Worm (Caenorhabditis elegans) whole organism, L1 larva: ENCODE measurements around the gene C53B7.3.

ENCODE experiments used
- F16B12.6 ChIP-seq: fragments of 150-350 bp; optimal IDR thresholded peaks from 2 replicates; lab custom pipeline; 2014; ENCODE audit warnings: missing biosample characterization, missing genetic modification characterization
- Y116A8C.19 ChIP-seq: sonication (generic microtip); optimal IDR thresholded peaks from 2 replicates; lab custom pipeline; 2016; ENCODE audit warnings: missing compliant biosample characterization, missing genetic modification characterization, borderline replicate concordance
- ceh-63 ChIP-seq: fragments of 200-800 bp; sonication (Bioruptor generic); optimal IDR thresholded peaks from 2 replicates; lab custom pipeline; 2018; ENCODE audit warnings: mild to moderate bottlenecking, missing genetic modification characterization, missing compliant biosample characterization
- ceh-8 ChIP-seq: fragments of 200-800 bp; sonication (Bioruptor generic); optimal IDR thresholded peaks from 2 replicates; lab custom pipeline; 2018; ENCODE audit warnings: mild to moderate bottlenecking, missing genetic modification characterization, moderate library complexity, missing compliant biosample characterization
- ceh-82 ChIP-seq, 3 experiments: fragments of 150-350 bp in 1 of 3; sonication (generic microtip) in 2 of 3; optimal IDR thresholded peaks; 2 replicates each; lab custom pipeline; 2014 to 2017; ENCODE audit warnings: missing biosample characterization in 3 of 3, missing genetic modification characterization in 3 of 3
- ces-1 ChIP-seq: fragments of 150-350 bp; optimal IDR thresholded peaks from 2 replicates; lab custom pipeline; 2014; ENCODE audit warnings: missing biosample characterization, missing genetic modification reagents, missing genetic modification characterization
- dsc-1 ChIP-seq: sonication (generic microtip); optimal IDR thresholded peaks from 2 replicates; lab custom pipeline; 2016; ENCODE audit warnings: mild to moderate bottlenecking, missing genetic modification characterization, missing compliant biosample characterization
- efl-1 ChIP-seq, 4 experiments: fragments of 150-350 bp; optimal IDR thresholded peaks in 3 of 4; peaks in 1 of 4; 1 replicate in 1 of 4; 2 replicates in 3 of 4; lab custom pipeline; 2014; ENCODE audit warnings: missing biosample characterization in 2 of 4, missing genetic modification characterization in 2 of 4, missing genetic modification reagents in 2 of 4
- efl-3 ChIP-seq: fragments of 200-800 bp; sonication (Bioruptor generic); optimal IDR thresholded peaks from 2 replicates; lab custom pipeline; 2018; ENCODE audit warnings: mild to moderate bottlenecking, missing genetic modification characterization, missing compliant biosample characterization
- egl-13 ChIP-seq: sonication (generic microtip); optimal IDR thresholded peaks from 2 replicates; lab custom pipeline; 2016; ENCODE audit warnings: missing genotype, missing genetic modification reagents, missing genetic modification characterization, missing compliant biosample characterization
- egl-27 ChIP-seq, 2 experiments: fragments of 150-350 bp in 1 of 2; sonication (generic microtip); optimal IDR thresholded peaks; 3 replicates each; lab custom pipeline; 2017 to 2018; ENCODE audit warnings: missing biosample characterization in 2 of 2, missing genetic modification characterization in 2 of 2, missing genetic modification reagents in 2 of 2
- elt-3 ChIP-seq, 6 experiments: fragments of 150-350 bp in 1 of 6; sonication (generic microtip); optimal IDR thresholded peaks; 2 replicates each; lab custom pipeline; 2017 to 2018; ENCODE audit warnings: missing biosample characterization in 6 of 6, missing genetic modification characterization in 6 of 6, inconsistent platforms in 1 of 6
- ets-5 ChIP-seq: fragments of 200-800 bp; sonication (Bioruptor generic); IDR thresholded peaks from 2 replicates; pipeline ENCODE4 v1.3.6; 2022; ENCODE audit warnings: missing genetic modification characterization, missing compliant biosample characterization
- fkh-10 ChIP-seq: sonication (generic microtip); optimal IDR thresholded peaks from 2 replicates; lab custom pipeline; 2017; ENCODE audit warnings: missing biosample characterization, missing genetic modification reagents, missing genetic modification characterization
- fkh-8 ChIP-seq: sonication (generic microtip); optimal IDR thresholded peaks from 2 replicates; lab custom pipeline; 2016; ENCODE audit warnings: mild to moderate bottlenecking, missing genetic modification characterization, missing compliant biosample characterization
- hlh-17 ChIP-seq: fragments of 200-800 bp; sonication (Bioruptor generic); optimal IDR thresholded peaks from 2 replicates; lab custom pipeline; 2018; ENCODE audit warnings: missing genetic modification characterization, mild to moderate bottlenecking, missing compliant biosample characterization, moderate library complexity, borderline replicate concordance
- hlh-4 ChIP-seq: sonication (generic microtip); optimal IDR thresholded peaks from 2 replicates; lab custom pipeline; 2016; ENCODE audit warnings: mild to moderate bottlenecking, missing genetic modification characterization, missing compliant biosample characterization
- hpl-2 ChIP-seq: fragments of 150-350 bp; optimal IDR thresholded peaks from 2 replicates; lab custom pipeline; 2014; ENCODE audit warnings: missing biosample characterization, missing genetic modification reagents, missing genetic modification characterization
- irx-1 ChIP-seq: sonication (generic microtip); optimal IDR thresholded peaks from 2 replicates; lab custom pipeline; 2016; ENCODE audit warnings: missing genetic modification characterization, missing compliant biosample characterization
- jun-1 ChIP-seq: fragments of 150-350 bp; optimal IDR thresholded peaks from 2 replicates; lab custom pipeline; 2014; ENCODE audit warnings: missing biosample characterization, missing genetic modification reagents, missing genetic modification characterization
- lin-13 ChIP-seq: fragments of 150-350 bp; optimal IDR thresholded peaks from 2 replicates; lab custom pipeline; 2014; ENCODE audit warnings: missing biosample characterization, missing genetic modification reagents, missing genetic modification characterization
- lin-14 ChIP-seq: fragments of 200-800 bp; sonication (Bioruptor generic); optimal IDR thresholded peaks from 2 replicates; lab custom pipeline; 2018; ENCODE audit warnings: mild to moderate bottlenecking, missing genetic modification characterization, moderate library complexity, missing compliant biosample characterization
- lin-39 ChIP-seq: fragments of 150-350 bp; optimal IDR thresholded peaks from 2 replicates; lab custom pipeline; 2014; ENCODE audit warnings: missing biosample characterization, missing genetic modification reagents, missing genetic modification characterization
- lir-3 ChIP-seq: sonication (generic microtip); optimal IDR thresholded peaks from 2 replicates; lab custom pipeline; 2016; ENCODE audit warnings: mild to moderate bottlenecking, missing genetic modification characterization, moderate library complexity, missing compliant biosample characterization; ENCODE audit not compliant: poor library complexity
- mab-9 ChIP-seq: fragments of 200-800 bp; sonication (Bioruptor generic); IDR thresholded peaks from 2 replicates; pipeline ENCODE4 v1.3.6; 2022; ENCODE audit warnings: missing genetic modification reagents, missing genetic modification characterization, missing compliant biosample characterization
- mdl-1 ChIP-seq, 2 experiments: fragments of 150-350 bp; optimal IDR thresholded peaks; 2 replicates each; lab custom pipeline; 2014 to 2017; ENCODE audit warnings: missing biosample characterization in 2 of 2, missing genetic modification characterization in 2 of 2, inconsistent platforms in 1 of 2
- nhr-11 ChIP-seq: fragments of 150-350 bp; optimal IDR thresholded peaks from 2 replicates; lab custom pipeline; 2014; ENCODE audit warnings: missing biosample characterization, missing genetic modification characterization
- nhr-19 ChIP-seq: fragments of 200-800 bp; sonication (Bioruptor generic); conservative IDR thresholded peaks from 2 replicates; pipeline ENCODE4 v1.3.6; 2022; ENCODE audit warnings: missing genetic modification characterization, missing compliant biosample characterization
- nhr-237 ChIP-seq: fragments of 150-350 bp; optimal IDR thresholded peaks from 2 replicates; lab custom pipeline; 2014; ENCODE audit warnings: missing biosample characterization, missing genetic modification characterization
- nhr-76 ChIP-seq: sonication (generic microtip); optimal IDR thresholded peaks from 2 replicates; lab custom pipeline; 2017; ENCODE audit warnings: missing biosample characterization, missing genetic modification characterization
- nhr-77 ChIP-seq: fragments of 150-350 bp; optimal IDR thresholded peaks from 2 replicates; lab custom pipeline; 2014; ENCODE audit warnings: missing biosample characterization, missing genetic modification characterization
- nhr-84 ChIP-seq: sonication (generic microtip); optimal IDR thresholded peaks from 2 replicates; lab custom pipeline; 2017; ENCODE audit warnings: missing biosample characterization, missing genetic modification characterization
- nhr-85 ChIP-seq: sonication (generic microtip); peaks from one replicate; lab custom pipeline; 2016; ENCODE audit warnings: missing genetic modification characterization, inconsistent platforms, missing compliant biosample characterization
- nhr-90 ChIP-seq: sonication (generic microtip); optimal IDR thresholded peaks from 2 replicates; lab custom pipeline; 2016; ENCODE audit warnings: mild to moderate bottlenecking, missing genetic modification characterization, missing compliant biosample characterization; ENCODE audit not compliant: poor library complexity
- pax-3 ChIP-seq: fragments of 200-800 bp; sonication (Bioruptor generic); optimal IDR thresholded peaks from 2 replicates; lab custom pipeline; 2018; ENCODE audit warnings: mild to moderate bottlenecking, missing genetic modification characterization, moderate library complexity, missing compliant biosample characterization
- pqm-1 ChIP-seq: sonication (generic microtip); optimal IDR thresholded peaks from 3 replicates; lab custom pipeline; 2017; ENCODE audit warnings: missing biosample characterization, missing genetic modification characterization
- skn-1 ChIP-seq: fragments of 150-350 bp; optimal IDR thresholded peaks from 2 replicates; lab custom pipeline; 2014; ENCODE audit warnings: missing biosample characterization, missing genetic modification characterization
- snu-23 ChIP-seq: sonication (generic microtip); optimal IDR thresholded peaks from 2 replicates; lab custom pipeline; 2016; ENCODE audit warnings: missing genetic modification characterization, missing compliant biosample characterization
- sox-4 ChIP-seq: sonication (generic microtip); optimal IDR thresholded peaks from 2 replicates; lab custom pipeline; 2016; ENCODE audit warnings: missing genetic modification characterization, missing compliant biosample characterization
- sup-37 ChIP-seq: fragments of 200-800 bp; sonication (Bioruptor generic); optimal IDR thresholded peaks from 2 replicates; lab custom pipeline; 2018; ENCODE audit warnings: mild to moderate bottlenecking, missing genetic modification characterization, missing compliant biosample characterization
- swsn-7 ChIP-seq: sonication (generic microtip); optimal IDR thresholded peaks from 2 replicates; lab custom pipeline; 2016; ENCODE audit warnings: missing genetic modification characterization, missing compliant biosample characterization
- tbx-2 ChIP-seq: sonication (generic microtip); optimal IDR thresholded peaks from 2 replicates; lab custom pipeline; 2016; ENCODE audit warnings: missing genetic modification characterization, missing compliant biosample characterization
- tlp-1 ChIP-seq: fragments of 150-350 bp; optimal IDR thresholded peaks from 2 replicates; lab custom pipeline; 2014; ENCODE audit warnings: missing biosample characterization, missing genetic modification characterization
- unc-130 ChIP-seq: fragments of 150-350 bp; optimal IDR thresholded peaks from 2 replicates; lab custom pipeline; 2017; ENCODE audit warnings: missing biosample characterization, missing genetic modification characterization, inconsistent platforms
- unc-62 ChIP-seq: fragments of 150-350 bp; optimal IDR thresholded peaks from 2 replicates; lab custom pipeline; 2014; ENCODE audit warnings: missing biosample characterization, missing genetic modification reagents, missing genetic modification characterization
- unc-98 ChIP-seq: fragments of 200-800 bp; sonication (Bioruptor generic); IDR thresholded peaks from 2 replicates; pipeline ENCODE4 v1.3.6; 2022; ENCODE audit warnings: missing genetic modification characterization, missing compliant biosample characterization
- vab-15 ChIP-seq: sonication (generic microtip); optimal IDR thresholded peaks from 2 replicates; lab custom pipeline; 2017; ENCODE audit warnings: missing genotype, mild to moderate bottlenecking, missing genetic modification characterization, missing compliant biosample characterization
- xbp-1 ChIP-seq: sonication (generic microtip); optimal IDR thresholded peaks from 2 replicates; lab custom pipeline; 2016; ENCODE audit warnings: missing genetic modification characterization, missing compliant biosample characterization
- zag-1 ChIP-seq: fragments of 150-350 bp; optimal IDR thresholded peaks from 2 replicates; lab custom pipeline; 2014; ENCODE audit warnings: missing biosample characterization, missing genetic modification characterization
- ztf-11 ChIP-seq, 2 experiments: sonication (generic microtip); optimal IDR thresholded peaks; 2 replicates each; lab custom pipeline; 2016 to 2017; ENCODE audit warnings: missing genetic modification characterization in 2 of 2, missing biosample characterization in 1 of 2, missing compliant biosample characterization in 1 of 2
- ztf-4 ChIP-seq: fragments of 150-350 bp; optimal IDR thresholded peaks from 2 replicates; lab custom pipeline; 2014; ENCODE audit warnings: missing biosample characterization, missing genetic modification characterization

Gene C53B7.3

ce11 chrX:6840670-6841308 lies 3.8 kb upstream of the C53B7.3 start, which contains the start of the genes glr-6 and asg-2 (continued):
- TF ChIP-seq snu-23 (peak; percentile 87), ceh-82 (tag; optimal IDR thresholded peaks at IDR 0.05; lab: Kevin White, UChicago) (peak; percentile 60 to 76 (median 62)), tbx-2 (tag; lab: Kevin White, UChicago) (peak; percentile 78), lin-14 (GFP tag; lab: Kevin White, UChicago) (peak; percentile 89), nhr-76 (no peak), nhr-84 (no peak), sup-37 (GFP tag; lab: Kevin White, UChicago) (no peak), pax-3 (tag; lab: Kevin White, UChicago) (peak; percentile 48), unc-130 (tag; lab: Kevin White, UChicago) (peak; percentile 72), zag-1 (tag; lab: Kevin White, UChicago) (no peak), mdl-1 (tag; optimal IDR thresholded peaks at IDR 0.05; lab: Kevin White, UChicago) (peak in 1 of 2 experiments; percentile 84), egl-27 (tag; optimal IDR thresholded peaks at IDR 0.05; lab: Kevin White, UChicago) (peak in 1 of 2 experiments; percentile 3), hpl-2 (GFP tag; lab: Kevin White, UChicago) (peak; percentile 66), hlh-4 (no peak), nhr-85 (peak; percentile 88), ceh-63 (GFP tag; lab: Kevin White, UChicago) (no peak), hlh-17 (GFP tag; lab: Kevin White, UChicago) (no peak), efl-3 (GFP tag; lab: Kevin White, UChicago) (no peak), ceh-8 (GFP tag; lab: Kevin White, UChicago) (no peak), dsc-1 (tag; lab: Kevin White, UChicago) (peak; percentile 64), F16B12.6 (tag; lab: Kevin White, UChicago) (peak; percentile 37), Y116A8C.19 (tag; lab: Kevin White, UChicago) (no peak), ztf-11 (tag; optimal IDR thresholded peaks at IDR 0.05; lab: Kevin White, UChicago) (peak in 1 of 2 experiments; percentile 25), sox-4 (tag; lab: Kevin White, UChicago) (peak; percentile 21), nhr-11 (tag; lab: Kevin White, UChicago) (peak; percentile 32), vab-15 (tag; lab: Kevin White, UChicago) (no peak), tlp-1 (no peak), mab-9 (GFP tag; lab: Robert Waterston, UW) (no peak), unc-62 (GFP tag; lab: Kevin White, UChicago) (no peak), skn-1 (peak; percentile 60), efl-1 (optimal IDR thresholded peaks at IDR 0.05; lab: Kevin White, UChicago) (peak; percentile 74 to 81), efl-1 (GFP tag; optimal IDR thresholded peaks at IDR 0.05 in 1 of 2; lab: Kevin White, UChicago) (peak; percentile 65 to 96), nhr-77 (tag; lab: Kevin White, UChicago) (peak; percentile 86), lin-13 (GFP tag; lab: Kevin White, UChicago) (peak; percentile 78), fkh-8 (tag; lab: Kevin White, UChicago) (peak; percentile 77), lin-39 (peak; percentile 55), xbp-1 (tag; lab: Kevin White, UChicago) (peak; percentile 93), elt-3 (tag; optimal IDR thresholded peaks at IDR 0.05; lab: Kevin White, UChicago) (peak in 3 of 6 experiments; percentile 26 to 70 (median 30)), ets-5 (GFP tag; lab: Robert Waterston, UW) (no peak), unc-98 (GFP tag; lab: Robert Waterston, UW) (no peak), nhr-90 (tag; lab: Kevin White, UChicago) (peak; percentile 78), fkh-10 (GFP tag; lab: Kevin White, UChicago) (peak; percentile 12), lir-3 (peak; percentile 40), egl-13 (tag; lab: Kevin White, UChicago) (peak; percentile 12), nhr-237 (peak; percentile 34), ztf-4 (peak; percentile 10), nhr-19 (GFP tag; lab: Robert Waterston, UW) (peak; percentile 82), pqm-1 (tag; lab: Kevin White, UChicago) (no peak), jun-1 (peak; percentile 58), irx-1 (tag; lab: Kevin White, UChicago) (peak; percentile 43), ces-1 (GFP tag; lab: Kevin White, UChicago) (no peak), swsn-7 (peak; percentile 83)
